Worm (Caenorhabditis elegans) whole organism, L4 larva: ENCODE data around the gene tmem-184.

Experiments used
- F26F4.8 ChIP-seq: fragments of 200-800 bp; sonication (Bioruptor generic); conservative IDR thresholded peaks from 2 replicates; pipeline ENCODE4 v1.3.6; 2022; ENCODE audit warnings: missing genetic modification characterization, missing compliant biosample characterization
- F37D6.2 ChIP-seq: sonication (generic microtip); optimal IDR thresholded peaks from 2 replicates; lab custom pipeline; 2016; ENCODE audit warnings: mild to moderate bottlenecking, missing genetic modification characterization, missing compliant biosample characterization
- F44E2.7 ChIP-seq: fragments of 200-800 bp; sonication (Bioruptor generic); IDR thresholded peaks from 2 replicates; pipeline ENCODE4 v2.1.2; 2022; ENCODE audit warnings: missing genetic modification characterization, missing compliant biosample characterization
- T20F7.1 ChIP-seq: fragments of 200-800 bp; sonication (Bioruptor generic); optimal IDR thresholded peaks from 2 replicates; lab custom pipeline; 2018; ENCODE audit warnings: mild to moderate bottlenecking, missing genetic modification characterization, missing compliant biosample characterization
- Y105C5A.15 ChIP-seq: fragments of 200-800 bp; sonication (Bioruptor generic); IDR thresholded peaks from 2 replicates; pipeline ENCODE4 v1.3.6; 2022; ENCODE audit warnings: missing genetic modification characterization, missing compliant biosample characterization
- ZK337.2 ChIP-seq: fragments of 200-800 bp; sonication (Bioruptor generic); IDR thresholded peaks from 2 replicates; pipeline ENCODE4 v1.3.6; 2022; ENCODE audit warnings: missing genetic modification reagents, missing genetic modification characterization, missing compliant biosample characterization
- ZK546.5 ChIP-seq, 2 experiments: sonication (generic microtip); optimal IDR thresholded peaks; 2 replicates each; lab custom pipeline; 2017; ENCODE audit warnings: missing biosample characterization in 2 of 2, missing genetic modification characterization in 2 of 2
- aha-1 ChIP-seq: fragments of 150-350 bp; peaks from one replicate; lab custom pipeline; 2014; ENCODE audit warnings: missing biosample characterization, missing genetic modification characterization
- aly-2 ChIP-seq: sonication (generic microtip); optimal IDR thresholded peaks from 2 replicates; lab custom pipeline; 2018; ENCODE audit warnings: missing biosample characterization, missing genetic modification characterization
- arid-1 ChIP-seq: fragments of 200-800 bp; sonication (Bioruptor generic); conservative IDR thresholded peaks from 2 replicates; pipeline ENCODE4 v1.3.6; 2022; ENCODE audit warnings: missing genetic modification reagents, missing genetic modification characterization, missing compliant biosample characterization
- ceh-20 ChIP-seq: fragments of 200-800 bp; sonication (Bioruptor generic); IDR thresholded peaks from 2 replicates; pipeline ENCODE4 v1.3.6; 2022; ENCODE audit warnings: missing genetic modification reagents, missing genetic modification characterization, missing compliant biosample characterization
- ceh-44 ChIP-seq: fragments of 200-800 bp; sonication (Bioruptor generic); IDR thresholded peaks from 2 replicates; pipeline ENCODE4 v1.3.6; 2022; ENCODE audit warnings: missing genetic modification reagents, missing genetic modification characterization, missing compliant biosample characterization
- ceh-62 ChIP-seq: sonication (generic microtip); optimal IDR thresholded peaks from 2 replicates; lab custom pipeline; 2017; ENCODE audit warnings: missing biosample characterization, missing genetic modification characterization
- ctbp-1 ChIP-seq: fragments of 200-800 bp; sonication (Bioruptor generic); IDR thresholded peaks from 2 replicates; pipeline ENCODE4 v1.3.6; 2022; ENCODE audit warnings: missing genetic modification reagents, missing genetic modification characterization, missing compliant biosample characterization
- daf-12 ChIP-seq: fragments of 150-350 bp; optimal IDR thresholded peaks from 2 replicates; lab custom pipeline; 2014; ENCODE audit warnings: missing biosample characterization, missing genetic modification reagents, missing genetic modification characterization
- daf-19 ChIP-seq: fragments of 200-800 bp; sonication (Bioruptor generic); conservative IDR thresholded peaks from 2 replicates; pipeline ENCODE4 v1.3.6; 2022; ENCODE audit warnings: missing genetic modification characterization, missing compliant biosample characterization
- dmd-6 ChIP-seq: fragments of 200-800 bp; sonication (Bioruptor generic); IDR thresholded peaks from 2 replicates; pipeline ENCODE4 v1.3.6; 2022; ENCODE audit warnings: missing genetic modification reagents, missing genetic modification characterization, missing compliant biosample characterization
- dmd-9 ChIP-seq: fragments of 200-800 bp; sonication (Bioruptor generic); IDR thresholded peaks from 2 replicates; pipeline ENCODE4 v1.3.6; 2022; ENCODE audit warnings: missing genetic modification reagents, missing genetic modification characterization, missing compliant biosample characterization
- dpl-1 ChIP-seq: fragments of 150-350 bp; optimal IDR thresholded peaks from 2 replicates; lab custom pipeline; 2014; ENCODE audit warnings: missing biosample characterization, missing genetic modification reagents, missing genetic modification characterization
- duxl-1 ChIP-seq: sonication (generic microtip); optimal IDR thresholded peaks from 2 replicates; lab custom pipeline; 2016; ENCODE audit warnings: mild to moderate bottlenecking, missing genetic modification characterization, moderate library complexity, missing compliant biosample characterization; ENCODE audit not compliant: poor library complexity
- egl-27 ChIP-seq: sonication (generic microtip); optimal IDR thresholded peaks from 3 replicates; lab custom pipeline; 2017; ENCODE audit warnings: missing biosample characterization, missing genetic modification reagents, missing genetic modification characterization
- gei-8 ChIP-seq: fragments of 200-800 bp; sonication (Bioruptor generic); optimal IDR thresholded peaks from 2 replicates; lab custom pipeline; 2018; ENCODE audit warnings: mild to moderate bottlenecking, missing genetic modification characterization, missing compliant biosample characterization
- hmg-1.1 ChIP-seq: fragments of 200-800 bp; sonication (Bioruptor generic); IDR thresholded peaks from 2 replicates; pipeline ENCODE4 v1.3.6; 2022; ENCODE audit warnings: missing genetic modification reagents, missing genetic modification characterization, missing compliant biosample characterization
- jun-1 ChIP-seq: fragments of 150-350 bp; optimal IDR thresholded peaks from 2 replicates; lab custom pipeline; 2014; ENCODE audit warnings: missing biosample characterization, missing genetic modification reagents, missing genetic modification characterization
- lsy-2 ChIP-seq, 2 experiments: fragments of 150-350 bp in 1 of 2; sonication (generic microtip) in 1 of 2; optimal IDR thresholded peaks; 2 replicates each; lab custom pipeline; 2014 to 2017; ENCODE audit warnings: missing biosample characterization in 2 of 2, missing genetic modification characterization in 2 of 2
- madf-9 ChIP-seq: fragments of 200-800 bp; sonication (Bioruptor generic); conservative IDR thresholded peaks from 2 replicates; pipeline ENCODE4 v1.3.6; 2022; ENCODE audit warnings: missing genetic modification reagents, missing genetic modification characterization, missing compliant biosample characterization
- mdl-1 ChIP-seq, 2 experiments: fragments of 150-350 bp in 1 of 2; sonication (generic microtip) in 1 of 2; optimal IDR thresholded peaks; 2 replicates each; lab custom pipeline; 2014 to 2017; ENCODE audit warnings: missing biosample characterization in 2 of 2, missing genetic modification characterization in 2 of 2
- mdt-29 ChIP-seq: fragments of 200-800 bp; sonication (Bioruptor generic); IDR thresholded peaks from 2 replicates; pipeline ENCODE4 v1.3.6; 2022; ENCODE audit warnings: missing genetic modification reagents, missing genetic modification characterization, missing compliant biosample characterization
- mep-1 ChIP-seq: fragments of 150-350 bp; sonication (generic microtip); optimal IDR thresholded peaks from 3 replicates; lab custom pipeline; 2014; ENCODE audit warnings: missing biosample characterization, missing genetic modification characterization
- mes-2 ChIP-seq: sonication (generic microtip); optimal IDR thresholded peaks from 2 replicates; lab custom pipeline; 2016; ENCODE audit warnings: missing genotype, mild to moderate bottlenecking, missing genetic modification characterization, missing compliant biosample characterization; ENCODE audit not compliant: poor library complexity, severe bottlenecking
- mxl-2 ChIP-seq: fragments of 200-800 bp; sonication (Bioruptor generic); conservative IDR thresholded peaks from 2 replicates; pipeline ENCODE4 v1.3.6; 2022; ENCODE audit warnings: missing genetic modification reagents, missing genetic modification characterization, missing compliant biosample characterization
- nhr-102 ChIP-seq: sonication (generic microtip); optimal IDR thresholded peaks from 2 replicates; lab custom pipeline; 2016; ENCODE audit warnings: mild to moderate bottlenecking, missing genetic modification characterization, moderate library complexity, missing compliant biosample characterization
- nhr-25 ChIP-seq: sonication (generic microtip); optimal IDR thresholded peaks from 2 replicates; lab custom pipeline; 2017; ENCODE audit warnings: missing genetic modification characterization, mild to moderate bottlenecking, missing compliant biosample characterization, antibody characterized with exemption, moderate library complexity, borderline replicate concordance; ENCODE audit not compliant: insufficient read depth
- nhr-28 ChIP-seq: fragments of 150-350 bp; optimal IDR thresholded peaks from 2 replicates; lab custom pipeline; 2014; ENCODE audit warnings: missing biosample characterization, missing genetic modification characterization
- nhr-41 ChIP-seq: fragments of 200-800 bp; sonication (Bioruptor generic); IDR thresholded peaks from 2 replicates; pipeline ENCODE4 v1.3.6; 2022; ENCODE audit warnings: missing genetic modification reagents, missing genetic modification characterization, missing compliant biosample characterization
- nhr-48 ChIP-seq: sonication (generic microtip); optimal IDR thresholded peaks from 2 replicates; lab custom pipeline; 2016; ENCODE audit warnings: mild to moderate bottlenecking, missing genetic modification characterization, missing compliant biosample characterization
- skn-1 ChIP-seq: fragments of 150-350 bp; optimal IDR thresholded peaks from 2 replicates; lab custom pipeline; 2014; ENCODE audit warnings: missing biosample characterization, missing genetic modification characterization
- snpc-1.2 ChIP-seq: fragments of 200-800 bp; sonication (Bioruptor generic); IDR thresholded peaks from 2 replicates; pipeline ENCODE4 v1.3.6; 2022; ENCODE audit warnings: missing genetic modification reagents, missing genetic modification characterization, missing compliant biosample characterization
- spr-1 ChIP-seq: sonication (generic microtip); optimal IDR thresholded peaks from 2 replicates; lab custom pipeline; 2016; ENCODE audit warnings: mild to moderate bottlenecking, missing genetic modification characterization, missing compliant biosample characterization
- tag-97 ChIP-seq: fragments of 200-800 bp; sonication (Bioruptor generic); IDR thresholded peaks from 2 replicates; pipeline ENCODE4 v1.3.6; 2022; ENCODE audit warnings: missing genetic modification characterization, missing compliant biosample characterization
- tra-1 ChIP-seq: fragments of 200-800 bp; sonication (Bioruptor generic); IDR thresholded peaks from 2 replicates; pipeline ENCODE4 v1.3.6; 2022; ENCODE audit warnings: missing genetic modification reagents, missing genetic modification characterization, missing compliant biosample characterization
- unc-130 ChIP-seq: sonication (generic microtip); optimal IDR thresholded peaks from 2 replicates; lab custom pipeline; 2016; ENCODE audit warnings: missing genetic modification reagents, missing genetic modification characterization, missing compliant biosample characterization
- unc-62 ChIP-seq, 3 experiments: fragments of 150-350 bp in 1 of 3; sonication (generic microtip); optimal IDR thresholded peaks in 2 of 3; peaks in 1 of 3; 1 replicate in 1 of 3; 2 replicates in 2 of 3; lab custom pipeline; 2014 to 2017; ENCODE audit warnings: missing biosample characterization in 3 of 3, missing genetic modification characterization in 3 of 3, missing genetic modification reagents in 3 of 3, missing genotype in 1 of 3
- vab-7 ChIP-seq: fragments of 200-800 bp; sonication (Bioruptor generic); IDR thresholded peaks from 2 replicates; pipeline ENCODE4 v1.3.6; 2022; ENCODE audit warnings: missing genetic modification reagents, missing genetic modification characterization, missing compliant biosample characterization
- zag-1 ChIP-seq: fragments of 150-350 bp; optimal IDR thresholded peaks from 2 replicates; lab custom pipeline; 2014; ENCODE audit warnings: missing biosample characterization, missing genetic modification characterization
- zip-2 ChIP-seq: fragments of 150-350 bp; optimal IDR thresholded peaks from 2 replicates; lab custom pipeline; 2014; ENCODE audit warnings: missing biosample characterization, missing genetic modification characterization

tmem-184 gene

ce11 chrX:14753514-14754076 is 46.9 kb upstream of the tmem-184 start, which contains the start of gene sucl-1 (continued):
- TF ChIP-seq nhr-102 (tag; lab: Kevin White, UChicago) (peak; percentile 69), mep-1 (tag; lab: Kevin White, UChicago) (peak; percentile 96), gei-8 (no peak), zip-2 (no peak), tra-1 (GFP tag; lab: Robert Waterston, UW) (peak; percentile 84), egl-27 (tag; lab: Kevin White, UChicago) (no peak), ZK546.5 (tag; optimal IDR thresholded peaks at IDR 0.05; lab: Kevin White, UChicago) (no peak), unc-130 (GFP tag; lab: Kevin White, UChicago) (no peak), ZK337.2 (GFP tag; lab: Robert Waterston, UW) (no peak), ctbp-1 (peak; percentile 80), zag-1 (tag; lab: Kevin White, UChicago) (no peak), snpc-1.2 (GFP tag; lab: Robert Waterston, UW) (no peak), F26F4.8 (GFP tag; lab: Robert Waterston, UW) (no peak), daf-12 (tag; lab: Kevin White, UChicago) (no peak)

ce11 chrX:14751911-14752310 is 45.2 kb upstream of the tmem-184 start, which contains the start of gene C05G5.3:
Gene C05G5.3 (minus strand): TSS chrX:14752011.
- TF ChIP-seq Y105C5A.15 (GFP tag; lab: Robert Waterston, UW) = no peak
- TF ChIP-seq mdt-29 = no peak
- TF ChIP-seq tag-97 (GFP tag; lab: Robert Waterston, UW) = no peak
- TF ChIP-seq nhr-25 = no peak
- TF ChIP-seq lsy-2 (tag; optimal IDR thresholded peaks at IDR 0.05; lab: Kevin White, UChicago) = no peak
- TF ChIP-seq vab-7 (GFP tag; lab: Robert Waterston, UW) = no peak
- no peak for TF ChIP-seq dmd-6 (GFP tag; lab: Robert Waterston, UW)
- no peak for TF ChIP-seq snpc-1.2 (GFP tag; lab: Robert Waterston, UW)
- TF ChIP-seq ceh-44 (GFP tag; lab: Robert Waterston, UW) = no peak
- TF ChIP-seq ceh-20 (GFP tag; lab: Robert Waterston, UW) = no peak
- TF ChIP-seq ceh-62 (tag; lab: Kevin White, UChicago) = no peak
- TF ChIP-seq F44E2.7 (GFP tag; lab: Robert Waterston, UW) = no peak
- TF ChIP-seq aly-2 (tag; lab: Kevin White, UChicago) = no peak

- TF ChIP-seq madf-9 = peak; percentile 55; the same call in 1 of the 2 replicates
- TF ChIP-seq jun-1 (tag; lab: Kevin White, UChicago) = peak; percentile 70
- TF ChIP-seq nhr-28 (tag; lab: Kevin White, UChicago) = peak; percentile 94
- no peak for TF ChIP-seq mxl-2 (GFP tag; lab: Robert Waterston, UW)
- TF ChIP-seq T20F7.1 = peak; percentile 83
- TF ChIP-seq duxl-1 (tag; lab: Kevin White, UChicago) = peak; percentile 59
- peak in 1 of 2 experiments; percentile 69 for TF ChIP-seq unc-62 (GFP tag; optimal IDR thresholded peaks at IDR 0.05 in 1 of 2; lab: Kevin White, UChicago)
- TF ChIP-seq unc-62 (tag; optimal IDR thresholded peaks at IDR 0.05; lab: Kevin White, UChicago) = no peak
- no peak for TF ChIP-seq dmd-9 (GFP tag; lab: Robert Waterston, UW)
- TF ChIP-seq hmg-1.1 (GFP tag; lab: Robert Waterston, UW) = peak; percentile 90
- peak; percentile 83 for TF ChIP-seq arid-1 (GFP tag; lab: Robert Waterston, UW)
- peak; percentile 96 for TF ChIP-seq mep-1 (tag; lab: Kevin White, UChicago)
- peak; percentile 69 for TF ChIP-seq ceh-20 (GFP tag; lab: Robert Waterston, UW)
- TF ChIP-seq aha-1 = peak; percentile 48
- peak; percentile 52; the same call in 1 of the 2 replicates for TF ChIP-seq nhr-41 (GFP tag; lab: Robert Waterston, UW)
- TF ChIP-seq dpl-1 (GFP tag; lab: Kevin White, UChicago) = peak; percentile 77
- TF ChIP-seq nhr-48 = peak; percentile 76
- TF ChIP-seq skn-1 (tag; lab: Kevin White, UChicago) = no peak
- peak; percentile 76 for TF ChIP-seq spr-1
- peak; percentile 40 to 89 for TF ChIP-seq mdl-1 (tag; optimal IDR thresholded peaks at IDR 0.05; lab: Kevin White, UChicago)
- TF ChIP-seq F37D6.2 (tag; lab: Kevin White, UChicago) = peak; percentile 73
- TF ChIP-seq daf-19 (GFP tag; lab: Robert Waterston, UW) = no peak
- TF ChIP-seq zip-2 = peak; percentile 17
- TF ChIP-seq tra-1 (GFP tag; lab: Robert Waterston, UW) = peak; percentile 57; the same call in 1 of the 2 replicates
- peak; percentile 93 for TF ChIP-seq mes-2 (tag; lab: Kevin White, UChicago)
- no peak for TF ChIP-seq egl-27 (tag; lab: Kevin White, UChicago)
These were observed 40.3 kb upstream of the tmem-184 start, which contains the start of gene C05G5.2 for ce11 chrX:14746948-14747347. Gene C05G5.2 (plus strand): TSS chrX:14747303.
